Worm (Caenorhabditis elegans) whole organism, young adult: Measurements from ENCODE around the gene C01G10.10.

ENCODE experiments used
- B0019.2 ChIP-seq: fragments of 200-800 bp; sonication (Bioruptor generic); conservative IDR thresholded peaks from 2 replicates; pipeline ENCODE4 v1.3.6; 2022; ENCODE audit warnings: missing genetic modification reagents, missing genetic modification characterization, missing compliant biosample characterization
- F22D6.2 ChIP-seq: sonication (generic microtip); optimal IDR thresholded peaks from 2 replicates; lab custom pipeline; 2016; ENCODE audit warnings: mild to moderate bottlenecking, missing genetic modification characterization, missing compliant biosample characterization
- F23B12.7 ChIP-seq: sonication (generic microtip); optimal IDR thresholded peaks from 2 replicates; lab custom pipeline; 2017; ENCODE audit warnings: missing genetic modification characterization, mild to moderate bottlenecking, missing compliant biosample characterization, antibody characterized with exemption, moderate library complexity; ENCODE audit not compliant: insufficient read depth
- F57C9.4 ChIP-seq: sonication (generic microtip); optimal IDR thresholded peaks from 2 replicates; lab custom pipeline; 2017; ENCODE audit warnings: mild to moderate bottlenecking, missing genetic modification characterization, missing compliant biosample characterization
- K12H6.12 ChIP-seq: fragments of 200-800 bp; sonication (Bioruptor generic); optimal IDR thresholded peaks from 2 replicates; lab custom pipeline; 2018; ENCODE audit warnings: mild to moderate bottlenecking, missing genetic modification characterization, missing compliant biosample characterization
- Y56A3A.18 ChIP-seq: fragments of 200-800 bp; sonication (Bioruptor generic); IDR thresholded peaks from 2 replicates; pipeline ENCODE4 v1.3.6; 2022; ENCODE audit warnings: missing genetic modification reagents, missing genetic modification characterization, missing compliant biosample characterization
- Y79H2A.3 ChIP-seq: fragments of 200-800 bp; sonication (Bioruptor generic); conservative IDR thresholded peaks from 2 replicates; pipeline ENCODE4 v1.3.6; 2022; ENCODE audit warnings: missing genetic modification reagents, missing genetic modification characterization, missing compliant biosample characterization
- ZK185.1 ChIP-seq: sonication (generic microtip); optimal IDR thresholded peaks from 2 replicates; lab custom pipeline; 2016; ENCODE audit warnings: mild to moderate bottlenecking, missing genetic modification characterization, missing compliant biosample characterization; ENCODE audit not compliant: poor library complexity, severe bottlenecking
- aptf-2 ChIP-seq: fragments of 200-800 bp; sonication (Bioruptor generic); conservative IDR thresholded peaks from 2 replicates; pipeline ENCODE4 v1.3.6; 2022; ENCODE audit warnings: missing genetic modification reagents, missing genetic modification characterization, missing compliant biosample characterization
- atf-7 ChIP-seq: sonication (generic microtip); optimal IDR thresholded peaks from 2 replicates; lab custom pipeline; 2017; ENCODE audit warnings: mild to moderate bottlenecking, missing genetic modification characterization, missing compliant biosample characterization
- athp-1 ChIP-seq: sonication (generic microtip); optimal IDR thresholded peaks from 2 replicates; lab custom pipeline; 2017; ENCODE audit warnings: mild to moderate bottlenecking, missing genetic modification characterization, missing compliant biosample characterization
- attf-6 ChIP-seq: fragments of 200-800 bp; sonication (Bioruptor generic); IDR thresholded peaks from 2 replicates; pipeline ENCODE4 v1.3.6; 2022; ENCODE audit warnings: missing genetic modification reagents, missing genetic modification characterization, missing compliant biosample characterization
- cebp-1 ChIP-seq, 2 experiments: fragments of 200-800 bp in 1 of 2; sonication (Bioruptor generic) in 1 of 2; sonication (generic microtip) in 1 of 2; IDR thresholded peaks in 1 of 2; optimal IDR thresholded peaks in 1 of 2; 2 replicates each; pipeline versions ENCODE4 v1.3.6 to Lab custom; 2017 to 2022; ENCODE audit warnings: missing compliant biosample characterization in 2 of 2, missing genetic modification characterization in 2 of 2, mild to moderate bottlenecking in 1 of 2, missing genetic modification reagents in 1 of 2, moderate library complexity in 1 of 2
- ceh-100 ChIP-seq: fragments of 200-800 bp; sonication (Bioruptor generic); IDR thresholded peaks from 2 replicates; pipeline ENCODE4 v1.3.6; 2022; ENCODE audit warnings: missing genetic modification reagents, missing genetic modification characterization, missing compliant biosample characterization
- ceh-40 ChIP-seq: fragments of 200-800 bp; sonication (Bioruptor generic); IDR thresholded peaks from 2 replicates; pipeline ENCODE4 v1.3.6; 2022; ENCODE audit warnings: missing genetic modification characterization, missing compliant biosample characterization
- ceh-91 ChIP-seq: fragments of 200-800 bp; sonication (Bioruptor generic); IDR thresholded peaks from 2 replicates; pipeline ENCODE4 v1.3.6; 2022; ENCODE audit warnings: missing genetic modification reagents, missing genetic modification characterization, missing compliant biosample characterization
- die-1 ChIP-seq: sonication (generic microtip); optimal IDR thresholded peaks from 2 replicates; lab custom pipeline; 2016; ENCODE audit warnings: missing genotype, mild to moderate bottlenecking, missing genetic modification characterization, missing compliant biosample characterization
- dox-1 ChIP-seq: fragments of 200-800 bp; sonication (Bioruptor generic); IDR thresholded peaks from 2 replicates; pipeline ENCODE4 v1.3.6; 2022; ENCODE audit warnings: missing genetic modification reagents, missing genetic modification characterization, missing compliant biosample characterization
- efl-1 ChIP-seq: fragments of 150-350 bp; optimal IDR thresholded peaks from 2 replicates; lab custom pipeline; 2014; ENCODE audit warnings: missing biosample characterization, missing genetic modification reagents, missing genetic modification characterization
- egl-18 ChIP-seq: fragments of 200-800 bp; sonication (Bioruptor generic); IDR thresholded peaks from 2 replicates; pipeline ENCODE4 v1.3.6; 2022; ENCODE audit warnings: missing genetic modification reagents, missing genetic modification characterization, missing compliant biosample characterization
- egrh-3 ChIP-seq: fragments of 200-800 bp; sonication (Bioruptor generic); IDR thresholded peaks from 2 replicates; pipeline ENCODE4 v1.3.6; 2022; ENCODE audit warnings: missing genetic modification reagents, missing genetic modification characterization, missing compliant biosample characterization
- ets-4 ChIP-seq: fragments of 200-800 bp; sonication (Bioruptor generic); optimal IDR thresholded peaks from 2 replicates; lab custom pipeline; 2018; ENCODE audit warnings: mild to moderate bottlenecking, missing genetic modification characterization, missing compliant biosample characterization
- gei-17 ChIP-seq: fragments of 200-800 bp; sonication (Bioruptor generic); optimal IDR thresholded peaks from 2 replicates; lab custom pipeline; 2018; ENCODE audit warnings: mild to moderate bottlenecking, missing genetic modification characterization, missing compliant biosample characterization
- hlh-12 ChIP-seq: sonication (generic microtip); optimal IDR thresholded peaks from 2 replicates; lab custom pipeline; 2016; ENCODE audit warnings: missing genetic modification characterization, missing compliant biosample characterization
- hsf-1 ChIP-seq: fragments of 200-800 bp; sonication (Bioruptor generic); IDR thresholded peaks from 2 replicates; pipeline ENCODE4 v1.3.6; 2022; ENCODE audit warnings: missing genetic modification reagents, missing genetic modification characterization, missing compliant biosample characterization
- lag-1 ChIP-seq: fragments of 200-800 bp; sonication (Bioruptor generic); IDR thresholded peaks from 2 replicates; pipeline ENCODE4 v1.3.6; 2022; ENCODE audit warnings: missing genetic modification reagents, missing genetic modification characterization, missing compliant biosample characterization
- let-526 ChIP-seq: fragments of 200-800 bp; sonication (Bioruptor generic); IDR thresholded peaks from 2 replicates; pipeline ENCODE4 v1.3.6; 2022; ENCODE audit warnings: missing genetic modification reagents, missing genetic modification characterization, missing compliant biosample characterization
- let-607 ChIP-seq, 2 experiments: fragments of 200-800 bp in 1 of 2; sonication (Bioruptor generic) in 1 of 2; sonication (generic microtip) in 1 of 2; optimal IDR thresholded peaks; 2 replicates each; lab custom pipeline; 2016 to 2018; ENCODE audit warnings: mild to moderate bottlenecking in 2 of 2, missing compliant biosample characterization in 2 of 2, missing genetic modification characterization in 2 of 2, moderate library complexity in 2 of 2, missing genotype in 1 of 2
- lin-26 ChIP-seq: fragments of 200-800 bp; sonication (Bioruptor generic); IDR thresholded peaks from 2 replicates; pipeline ENCODE4 v1.3.6; 2022; ENCODE audit warnings: missing genetic modification reagents, missing genetic modification characterization, missing compliant biosample characterization
- lin-40 ChIP-seq: sonication (generic microtip); optimal IDR thresholded peaks from 2 replicates; lab custom pipeline; 2016; ENCODE audit warnings: missing genetic modification characterization, mild to moderate bottlenecking, missing compliant biosample characterization, missing genotype, missing genetic modification reagents
- lin-54 ChIP-seq: fragments of 200-800 bp; sonication (Bioruptor generic); optimal IDR thresholded peaks from 2 replicates; lab custom pipeline; 2018; ENCODE audit warnings: mild to moderate bottlenecking, missing genetic modification characterization, missing compliant biosample characterization
- lsy-27 ChIP-seq: sonication (generic microtip); optimal IDR thresholded peaks from 2 replicates; lab custom pipeline; 2017; ENCODE audit warnings: missing genetic modification characterization, mild to moderate bottlenecking, missing compliant biosample characterization, antibody characterized with exemption, missing genotype, borderline replicate concordance; ENCODE audit not compliant: insufficient read depth
- madf-10 ChIP-seq: sonication (generic microtip); optimal IDR thresholded peaks from 2 replicates; lab custom pipeline; 2016; ENCODE audit warnings: mild to moderate bottlenecking, missing genetic modification characterization, missing compliant biosample characterization
- madf-6 ChIP-seq: fragments of 200-800 bp; sonication (Bioruptor generic); IDR thresholded peaks from 2 replicates; pipeline ENCODE4 v1.3.6; 2022; ENCODE audit warnings: missing genetic modification reagents, missing genetic modification characterization, missing compliant biosample characterization
- mcd-1 ChIP-seq: fragments of 200-800 bp; sonication (Bioruptor generic); IDR thresholded peaks from 2 replicates; pipeline ENCODE4 v1.3.6; 2022; ENCODE audit warnings: missing genetic modification reagents, missing genetic modification characterization, missing compliant biosample characterization
- mxl-1 ChIP-seq: sonication (generic microtip); optimal IDR thresholded peaks from 2 replicates; lab custom pipeline; 2016; ENCODE audit warnings: missing genetic modification characterization, missing compliant biosample characterization
- nhr-27 ChIP-seq: fragments of 200-800 bp; sonication (Bioruptor generic); optimal IDR thresholded peaks from 2 replicates; lab custom pipeline; 2018; ENCODE audit warnings: mild to moderate bottlenecking, missing genetic modification characterization, moderate library complexity, missing compliant biosample characterization
- repo-1 ChIP-seq: sonication (generic microtip); optimal IDR thresholded peaks from 2 replicates; lab custom pipeline; 2017; ENCODE audit warnings: mild to moderate bottlenecking, missing genetic modification characterization, missing compliant biosample characterization
- rpc-1 ChIP-seq, 2 experiments: fragments of 150-350 bp in 1 of 2; sonication (generic microtip) in 1 of 2; optimal IDR thresholded peaks; 2 replicates each; lab custom pipeline; 2014 to 2018; ENCODE audit warnings: missing biosample characterization in 1 of 2, missing genetic modification characterization in 1 of 2, missing genetic modification reagents in 1 of 2, missing genotype in 1 of 2
- sea-2 ChIP-seq: fragments of 200-800 bp; sonication (Bioruptor generic); IDR thresholded peaks from 2 replicates; pipeline ENCODE4 v1.3.6; 2022; ENCODE audit warnings: missing genetic modification characterization, missing compliant biosample characterization
- snpc-1.1 ChIP-seq: sonication (generic microtip); optimal IDR thresholded peaks from 2 replicates; lab custom pipeline; 2017; ENCODE audit warnings: missing genetic modification characterization, mild to moderate bottlenecking, missing compliant biosample characterization, antibody characterized with exemption, moderate library complexity, missing genotype, missing genetic modification reagents; ENCODE audit not compliant: insufficient read depth
- snpc-4 ChIP-seq, 5 experiments: fragments of 150-350 bp in 1 of 5; sonication (generic microtip) in 4 of 5; optimal IDR thresholded peaks; 2 replicates each; lab custom pipeline; 2014 to 2018; ENCODE audit warnings: missing genetic modification characterization in 5 of 5, missing biosample characterization in 3 of 5, antibody characterized with exemption in 2 of 5, mild to moderate bottlenecking in 2 of 5, missing compliant biosample characterization in 2 of 5, missing genotype in 2 of 5, moderate library complexity in 2 of 5, missing genetic modification reagents in 1 of 5
- tbp1 ChIP-seq: fragments of 200-800 bp; sonication (Bioruptor generic); optimal IDR thresholded peaks from 2 replicates; lab custom pipeline; 2018; ENCODE audit warnings: mild to moderate bottlenecking, missing genetic modification characterization, missing compliant biosample characterization
- unc-130 ChIP-seq: sonication (generic microtip); optimal IDR thresholded peaks from 2 replicates; lab custom pipeline; 2016; ENCODE audit warnings: missing genetic modification reagents, missing genetic modification characterization, missing compliant biosample characterization
- ztf-18 ChIP-seq: sonication (generic microtip); optimal IDR thresholded peaks from 2 replicates; lab custom pipeline; 2016; ENCODE audit warnings: missing genotype, mild to moderate bottlenecking, missing genetic modification characterization, missing compliant biosample characterization
- ztf-22 ChIP-seq: fragments of 200-800 bp; sonication (Bioruptor generic); optimal IDR thresholded peaks from 2 replicates; lab custom pipeline; 2018; ENCODE audit warnings: mild to moderate bottlenecking, missing genetic modification characterization, moderate library complexity, missing compliant biosample characterization
- ztf-26 ChIP-seq: sonication (generic microtip); optimal IDR thresholded peaks from 2 replicates; lab custom pipeline; 2017; ENCODE audit warnings: missing genetic modification characterization, missing compliant biosample characterization

Gene C01G10.10

DNA sequence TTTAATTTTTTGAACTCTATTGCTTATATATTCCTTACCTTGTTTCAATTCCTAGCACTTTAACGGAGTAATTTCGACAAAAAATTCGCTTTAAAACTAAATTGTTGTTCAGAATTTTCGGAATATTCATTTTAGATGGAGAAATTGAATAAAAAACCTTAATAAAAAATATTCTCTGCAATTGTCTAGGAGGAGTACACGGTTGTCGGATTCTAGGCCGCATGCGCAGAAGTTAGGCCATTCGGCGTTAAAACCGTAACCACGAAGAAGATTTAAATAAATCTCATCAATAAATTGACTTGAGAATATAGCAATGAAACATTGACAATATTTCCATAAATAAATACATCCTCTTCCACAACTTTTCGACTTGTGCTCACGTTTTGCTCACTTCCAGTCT is at the start of gene C01G10.10, which contains the start of gene C01G10.9:
Gene C01G10.10, minus strand, starts transcription at position 151 of the 400 bp plus-strand sequence.
Gene C01G10.9, plus strand, starts transcription at position 240 of the 400 bp plus-strand sequence.
- TF ChIP-seq lin-26 (no peak), attf-6 (no peak), unc-130 (GFP tag; lab: Kevin White, UChicago) (peak; percentile 82), hlh-12 (tag; lab: Kevin White, UChicago) (no peak), dox-1 (0 out of 2 replicates have a peak, but pooled peaks have one; percentile 18), let-526 (no peak), cebp-1 (GFP tag; IDR thresholded peaks at IDR 0.05; lab: Robert Waterston, UW) (no peak), cebp-1 (tag; optimal IDR thresholded peaks at IDR 0.05; lab: Kevin White, UChicago) (peak; percentile 31), egl-18 (no peak), sea-2 (no peak), Y79H2A.3 (GFP tag; lab: Robert Waterston, UW) (no peak), snpc-1.1 (tag; lab: Kevin White, UChicago) (no peak), madf-10 (tag; lab: Kevin White, UChicago) (no peak), mcd-1 (GFP tag; lab: Robert Waterston, UW) (peak; percentile 68), efl-1 (no peak), B0019.2 (GFP tag; lab: Robert Waterston, UW) (no peak), ztf-26 (tag; lab: Kevin White, UChicago) (no peak), Y56A3A.18 (GFP tag; lab: Robert Waterston, UW) (no peak), hsf-1 (GFP tag; lab: Robert Waterston, UW) (no peak), ceh-91 (GFP tag; lab: Robert Waterston, UW) (no peak), madf-6 (GFP tag; lab: Robert Waterston, UW) (peak; percentile 54), aptf-2 (GFP tag; lab: Robert Waterston, UW) (no peak), F23B12.7 (tag; lab: Kevin White, UChicago) (peak; percentile 16), athp-1 (tag; lab: Kevin White, UChicago) (no peak), nhr-27 (tag; lab: Kevin White, UChicago) (no peak), tbp1 (GFP tag; lab: Kevin White, UChicago) (no peak), lsy-27 (no peak), F22D6.2 (tag; lab: Kevin White, UChicago) (peak; percentile 8), ZK185.1 (tag; lab: Kevin White, UChicago) (peak; percentile 76), lin-40 (tag; lab: Kevin White, UChicago) (peak; percentile 50), ceh-40 (GFP tag; lab: Robert Waterston, UW) (no peak), F57C9.4 (tag; lab: Kevin White, UChicago) (no peak), rpc-1 (optimal IDR thresholded peaks at IDR 0.05; lab: Kevin White, UChicago) (no peak), rpc-1 (tag; optimal IDR thresholded peaks at IDR 0.05; lab: Kevin White, UChicago) (no peak), snpc-4 (GFP tag; optimal IDR thresholded peaks at IDR 0.05; lab: Kevin White, UChicago) (no peak), snpc-4 (tag; optimal IDR thresholded peaks at IDR 0.05; lab: Kevin White, UChicago) (peak in 2 of 4 experiments; percentile 32 to 54), ztf-18 (tag; lab: Kevin White, UChicago) (no peak), lin-54 (GFP tag; lab: Kevin White, UChicago) (peak; percentile 50), ceh-100 (GFP tag; lab: Robert Waterston, UW) (peak; percentile 43; the same call in 1 of the 2 replicates), lag-1 (no peak), ets-4 (no peak), K12H6.12 (tag; lab: Kevin White, UChicago) (peak; percentile 2), ztf-22 (no peak), die-1 (tag; lab: Kevin White, UChicago) (no peak), repo-1 (tag; lab: Kevin White, UChicago) (no peak), gei-17 (GFP tag; lab: Kevin White, UChicago) (no peak), atf-7 (tag; lab: Kevin White, UChicago) (no peak), let-607 (tag; optimal IDR thresholded peaks at IDR 0.05; lab: Kevin White, UChicago) (peak in 1 of 2 experiments; percentile 54), egrh-3 (no peak), mxl-1 (tag; lab: Kevin White, UChicago) (no peak)
